Fruit fly (Drosophila melanogaster): Measurements from ENCODE around the gene CG42740.

The CG42740 gene

dm6 chr3R:30413795-30414194 is 9.0 kb downstream of the CG42740 start (continued):
- no peak for TF ChIP-seq CG1647 (GFP tag; optimal IDR thresholded peaks at IDR 0.05)
- peak; percentile 56; the same call in 1 of the 3 replicates for TF ChIP-seq so (GFP tag; IDR thresholded peaks at IDR 0.05)
- peak; percentile 25 for TF ChIP-seq Meics (GFP tag; optimal IDR thresholded peaks at IDR 0.05)
- TF ChIP-seq lbe (GFP tag; optimal IDR thresholded peaks at IDR 0.05), result no peak
- TF ChIP-seq Pdp1 (GFP tag; optimal IDR thresholded peaks at IDR 0.05), result peak in 1 of 2 experiments; percentile 61
- TF ChIP-seq oc (tag; optimal IDR thresholded peaks at IDR 0.05), result peak; percentile 51
- no peak for TF ChIP-seq dati (GFP tag; IDR thresholded peaks at IDR 0.05)
- peak; percentile 64; the same call in 2 of the 3 replicates for TF ChIP-seq CG2889 (GFP tag; IDR thresholded peaks at IDR 0.05)
- peak; percentile 69 for TF ChIP-seq phol (tag; optimal IDR thresholded peaks at IDR 0.05)
- peak; percentile 28; the same call in 1 of the 2 replicates for TF ChIP-seq CG11247 (GFP tag; IDR thresholded peaks at IDR 0.05)
- peak; percentile 81 for TF ChIP-seq CG1603 (tag; optimal IDR thresholded peaks at IDR 0.05)
- TF ChIP-seq CG13424 (tag; optimal IDR thresholded peaks at IDR 0.05), result peak; percentile 41
- no peak for TF ChIP-seq MESR4 (GFP tag; optimal IDR thresholded peaks at IDR 0.05)
- TF ChIP-seq HLH3B (GFP tag; IDR thresholded peaks at IDR 0.05), result peak; percentile 73
- TF ChIP-seq CG17328 (GFP tag; IDR thresholded peaks at IDR 0.05), result peak; percentile 71
- TF ChIP-seq CG2875 (GFP tag; optimal IDR thresholded peaks at IDR 0.05), result peak; percentile 35
- TF ChIP-seq CG1792 (GFP tag; optimal IDR thresholded peaks at IDR 0.05), result peak; percentile 8
- TF ChIP-seq fd64A (GFP tag; optimal IDR thresholded peaks at IDR 0.05), result peak; percentile 31
- TF ChIP-seq CG10267 (tag; optimal IDR thresholded peaks at IDR 0.05), result peak; percentile 46
- TF ChIP-seq grau (tag; optimal IDR thresholded peaks at IDR 0.05), result peak; percentile 36
- no peak for TF ChIP-seq lov (optimal IDR thresholded peaks at IDR 0.05)
- 0 out of 3 replicates have a peak, but pooled peaks have one; percentile 57 for TF ChIP-seq lov (GFP tag; IDR thresholded peaks at IDR 0.05)
- TF ChIP-seq CG7839 (tag; optimal IDR thresholded peaks at IDR 0.05), result peak; percentile 65
- TF ChIP-seq Ravus (GFP tag; IDR thresholded peaks at IDR 0.05), result no peak
- no peak for TF ChIP-seq Dref (GFP tag; IDR thresholded peaks at IDR 0.05)
- peak; percentile 32; the same call in 1 of the 2 replicates for TF ChIP-seq CG10959 (GFP tag; IDR thresholded peaks at IDR 0.05)
- TF ChIP-seq CG16863 (GFP tag; optimal IDR thresholded peaks at IDR 0.05), result peak; percentile 45
- peak; percentile 31 for TF ChIP-seq CG2202 (tag; optimal IDR thresholded peaks at IDR 0.05)
- peak; percentile 32 for TF ChIP-seq Mes4 (GFP tag; optimal IDR thresholded peaks at IDR 0.05)
- TF ChIP-seq hkb (optimal IDR thresholded peaks at IDR 0.05), result no peak
- peak; percentile 74 for TF ChIP-seq hkb (GFP tag; IDR thresholded peaks at IDR 0.05)
- TF ChIP-seq yki (optimal IDR thresholded peaks at IDR 0.05), result no peak
- peak; percentile 12 for TF ChIP-seq pum (GFP tag; optimal IDR thresholded peaks at IDR 0.05)
- TF ChIP-seq prd (optimal IDR thresholded peaks at IDR 0.05), result no peak
- no peak; the same call in 1 of the 3 replicates for TF ChIP-seq prd (GFP tag; IDR thresholded peaks at IDR 0.05)
- TF ChIP-seq gem (tag; optimal IDR thresholded peaks at IDR 0.05), result peak; percentile 70
- peak; percentile 47; the same call in 1 of the 2 replicates for TF ChIP-seq stc (GFP tag; IDR thresholded peaks at IDR 0.05)
- no peak for TF ChIP-seq CG17568 (GFP tag; optimal IDR thresholded peaks at IDR 0.05)
- peak; percentile 9 for TF ChIP-seq CG12155 (GFP tag; optimal IDR thresholded peaks at IDR 0.05)
- TF ChIP-seq CG17361 (GFP tag; IDR thresholded peaks at IDR 0.05), result peak; percentile 50; the same call in 2 of the 3 replicates
- TF ChIP-seq tgo (GFP tag; IDR thresholded peaks at IDR 0.05), result peak; percentile 33; the same call in 1 of the 3 replicates
- no peak for TF ChIP-seq peb (GFP tag; IDR thresholded peaks at IDR 0.05)
- peak; percentile 71 for TF ChIP-seq CG11504 (tag; optimal IDR thresholded peaks at IDR 0.05)
- peak; percentile 74 for TF ChIP-seq Awh (GFP tag; IDR thresholded peaks at IDR 0.05)
- TF ChIP-seq zen (tag; optimal IDR thresholded peaks at IDR 0.05), result peak; percentile 19
- peak; percentile 41; the same call in 1 of the 3 replicates for TF ChIP-seq ase (GFP tag; IDR thresholded peaks at IDR 0.05)
- TF ChIP-seq nerfin-1 (tag; optimal IDR thresholded peaks at IDR 0.05), result peak; percentile 36
- TF ChIP-seq trem (tag; optimal IDR thresholded peaks at IDR 0.05), result peak; percentile 12
- TF ChIP-seq CG4730 (GFP tag; IDR thresholded peaks at IDR 0.05), result peak; percentile 18; the same call in 1 of the 2 replicates
- no peak for TF ChIP-seq Bteb2 (GFP tag; optimal IDR thresholded peaks at IDR 0.05)
- peak; percentile 13 for TF ChIP-seq jing (GFP tag; optimal IDR thresholded peaks at IDR 0.05)

Measured in whole organism, embryonic.